Fruit fly (Drosophila melanogaster): ENCODE data around the gene CG33673.

The CG33673 gene

DNA sequence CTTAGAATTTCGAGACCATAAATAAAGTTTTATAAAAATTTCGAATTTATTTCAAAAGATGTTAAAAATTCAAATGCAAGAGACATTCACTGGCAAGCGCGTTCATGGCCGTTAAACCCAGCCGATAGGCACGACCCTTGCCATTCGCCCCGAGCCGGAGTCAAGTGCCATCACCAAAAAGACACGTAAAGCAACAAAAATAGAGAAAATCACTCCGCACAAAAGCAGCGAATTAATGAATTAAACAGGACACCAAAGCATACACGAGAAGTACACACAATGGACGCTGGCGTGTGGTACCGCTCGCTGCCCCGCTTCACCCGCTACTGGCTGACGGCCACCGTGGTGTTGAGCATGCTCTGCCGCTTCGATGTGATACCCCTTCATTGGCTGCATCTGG, 27.4 kb upstream of the CG33673 start, which contains the start of gene Der-1 (continued):
- TF ChIP-seq klu (GFP tag; IDR thresholded peaks at IDR 0.05) (no peak), Rx (GFP tag; IDR thresholded peaks at IDR 0.05) (no peak), Vsx1 (GFP tag; optimal IDR thresholded peaks at IDR 0.05) (no peak), ken (GFP tag; IDR thresholded peaks at IDR 0.05) (no peak), row (GFP tag; IDR thresholded peaks at IDR 0.05) (peak; percentile 80), CG32767 (GFP tag; IDR thresholded peaks at IDR 0.05) (no peak), vvl (GFP tag; IDR thresholded peaks at IDR 0.05) (peak; percentile 73; the same call in 1 of the 2 replicates), psq (GFP tag; optimal IDR thresholded peaks at IDR 0.05) (no peak), Dip3 (GFP tag; optimal IDR thresholded peaks at IDR 0.05) (no peak), ssp (GFP tag; IDR thresholded peaks at IDR 0.05) (no peak), CoRest (tag; optimal IDR thresholded peaks at IDR 0.05) (peak; percentile 67), CG2678 (tag; optimal IDR thresholded peaks at IDR 0.05) (no peak), lola (GFP tag; optimal IDR thresholded peaks at IDR 0.05) (no peak), Aef1 (GFP tag; IDR thresholded peaks at IDR 0.05) (peak; percentile 60), hth (optimal IDR thresholded peaks at IDR 0.05) (no peak), Med (GFP tag) (peak; percentile 60), Gug (GFP tag; IDR thresholded peaks at IDR 0.05) (peak; percentile 47; the same call in 2 of the 4 replicates), CG7963 (GFP tag; IDR thresholded peaks at IDR 0.05; ENCODE audit: partially characterized antibody) (peak; percentile 80), CG10462 (GFP tag; optimal IDR thresholded peaks at IDR 0.05) (no peak), tio (GFP tag; optimal IDR thresholded peaks at IDR 0.05) (no peak), ftz-f1 (GFP tag; optimal IDR thresholded peaks at IDR 0.05) (peak; percentile 100), Mad (GFP tag; optimal IDR thresholded peaks at IDR 0.05) (no peak)

DNA sequence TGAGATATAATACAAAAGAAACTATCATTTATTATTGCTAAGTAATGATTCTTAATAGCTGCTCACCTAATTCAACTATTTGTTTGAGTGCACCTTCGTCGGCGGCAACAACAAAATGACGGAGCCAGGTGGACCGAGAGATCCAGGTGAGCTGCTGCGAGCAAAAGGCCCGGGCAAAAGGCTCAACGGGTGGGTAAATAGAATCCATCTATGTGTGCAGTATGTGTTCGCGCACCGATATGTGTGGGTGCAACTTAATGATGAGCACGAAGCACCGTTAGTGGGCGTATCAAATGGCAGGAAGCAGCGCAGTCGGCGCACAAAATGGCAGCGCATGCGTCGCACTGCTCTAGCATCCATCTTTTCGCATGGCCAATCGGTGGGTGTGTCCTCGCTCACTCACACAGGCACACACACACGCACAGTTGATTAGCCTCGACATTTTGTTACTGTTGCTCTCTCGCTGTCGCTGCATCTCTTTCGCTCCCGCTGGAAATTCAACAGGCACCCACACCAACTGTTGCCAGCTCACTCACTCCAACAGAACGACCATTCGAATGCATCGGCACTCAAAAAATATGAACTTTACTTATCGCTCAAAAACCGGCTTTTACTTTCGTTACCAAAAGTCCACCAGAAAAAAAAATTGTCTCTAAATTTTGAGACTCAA, 26.1 kb upstream of the CG33673 start:
- TF ChIP-seq CG34376 (GFP tag; optimal IDR thresholded peaks at IDR 0.05) (no peak), her (GFP tag; optimal IDR thresholded peaks at IDR 0.05) (no peak), CG6683 (GFP tag; optimal IDR thresholded peaks at IDR 0.05) (no peak), TFAM (GFP tag; optimal IDR thresholded peaks at IDR 0.05) (no peak), Hand (GFP tag; optimal IDR thresholded peaks at IDR 0.05) (no peak), fd96Cb (tag; optimal IDR thresholded peaks at IDR 0.05) (no peak), CG12744 (GFP tag; optimal IDR thresholded peaks at IDR 0.05) (no peak), otp (GFP tag; IDR thresholded peaks at IDR 0.05) (no peak), oc (tag; optimal IDR thresholded peaks at IDR 0.05) (peak; percentile 85), CG4854 (GFP tag; optimal IDR thresholded peaks at IDR 0.05) (no peak), jumu (GFP tag; optimal IDR thresholded peaks at IDR 0.05) (no peak), tgo (GFP tag; IDR thresholded peaks at IDR 0.05) (no peak), cwo (GFP tag; optimal IDR thresholded peaks at IDR 0.05) (no peak), CG13296 (GFP tag; optimal IDR thresholded peaks at IDR 0.05) (no peak), ewg (GFP tag; optimal IDR thresholded peaks at IDR 0.05) (peak; percentile 93), pita (GFP tag; optimal IDR thresholded peaks at IDR 0.05) (no peak), dpn (GFP tag; optimal IDR thresholded peaks at IDR 0.05) (no peak), ranshi (GFP tag; IDR thresholded peaks at IDR 0.05) (no peak; the same call in 1 of the 2 replicates), Drgx (GFP tag; IDR thresholded peaks at IDR 0.05) (no peak), Atf-2 (GFP tag; optimal IDR thresholded peaks at IDR 0.05) (no peak), CG14860 (GFP tag; IDR thresholded peaks at IDR 0.05; ENCODE audit: partially characterized antibody) (no peak), Gug (GFP tag; IDR thresholded peaks at IDR 0.05) (no peak), CG12155 (GFP tag; optimal IDR thresholded peaks at IDR 0.05) (no peak), Asciz (GFP tag; optimal IDR thresholded peaks at IDR 0.05) (no peak), Sry-δ (GFP tag; optimal IDR thresholded peaks at IDR 0.05) (no peak), CG8089 (GFP tag; optimal IDR thresholded peaks at IDR 0.05) (no peak), zfh1 (GFP tag; IDR thresholded peaks at IDR 0.05) (0 out of 3 replicates have a peak, but pooled peaks have one; percentile 18), CG4424 (GFP tag; optimal IDR thresholded peaks at IDR 0.05) (no peak), CG1792 (GFP tag; optimal IDR thresholded peaks at IDR 0.05) (no peak), CG18262 (tag; optimal IDR thresholded peaks at IDR 0.05) (no peak)
